Fruit fly (Drosophila melanogaster) whole organism, embryonic: ENCODE measurements around the gene CG46441.

Source experiments
- ATbp ChIP-seq: fragments of 200-800 bp; sonication (Bioruptor generic); optimal IDR thresholded peaks from 2 replicates; lab custom pipeline; 2017; ENCODE audit warnings: missing biosample characterization, mild to moderate bottlenecking, missing genetic modification characterization, missing genetic modification reagents
- Abd-B ChIP-seq: fragments of 200-800 bp; sonication (Bioruptor generic); optimal IDR thresholded peaks from 2 replicates; lab custom pipeline; 2018; ENCODE audit warnings: missing biosample characterization, mild to moderate bottlenecking, missing genetic modification characterization, moderate library complexity
- CG10979 ChIP-seq: fragments of 200-800 bp; sonication (Bioruptor generic); optimal IDR thresholded peaks from 2 replicates; lab custom pipeline; 2018; ENCODE audit warnings: missing biosample characterization, mild to moderate bottlenecking, missing genetic modification characterization, moderate library complexity
- CG11456 ChIP-seq: fragments of 200-800 bp; sonication (Bioruptor generic); IDR thresholded peaks from 3 replicates; pipeline ENCODE4 v1.3.6; 2022; ENCODE audit warnings: missing biosample characterization, missing genetic modification characterization
- CG12299 ChIP-seq: fragments of 200-800 bp; sonication (Bioruptor generic); optimal IDR thresholded peaks from 2 replicates; lab custom pipeline; 2018; ENCODE audit warnings: missing biosample characterization, mild to moderate bottlenecking, missing genetic modification characterization
- CG13123 ChIP-seq: fragments of 200-800 bp; sonication (Bioruptor generic); optimal IDR thresholded peaks from 2 replicates; lab custom pipeline; 2016; ENCODE audit warnings: missing biosample characterization, missing genetic modification characterization
- CG14050 ChIP-seq: fragments of 200-800 bp; sonication (Bioruptor generic); IDR thresholded peaks from 3 replicates; pipeline ENCODE4 v1.3.6; 2022; ENCODE audit warnings: missing biosample characterization, missing genetic modification characterization
- CG14710 ChIP-seq: fragments of 200-800 bp; sonication (Bioruptor generic); optimal IDR thresholded peaks from 3 replicates; lab custom pipeline; 2019; ENCODE audit warnings: missing biosample characterization, mild to moderate bottlenecking, missing genetic modification characterization, moderate library complexity
- CG17612 ChIP-seq: fragments of 200-800 bp; sonication (Bioruptor generic); IDR thresholded peaks from 2 replicates; pipeline ENCODE4 v1.3.6; 2022; ENCODE audit warnings: missing biosample characterization, missing genetic modification characterization
- CG17802 ChIP-seq: fragments of 200-800 bp; sonication (Bioruptor generic); optimal IDR thresholded peaks from 2 replicates; lab custom pipeline; 2018; ENCODE audit warnings: missing biosample characterization, mild to moderate bottlenecking, missing genetic modification characterization, moderate library complexity
- CG17829 ChIP-seq: fragments of 200-800 bp; optimal IDR thresholded peaks from 2 replicates; lab custom pipeline; 2019; ENCODE audit warnings: missing biosample characterization, mild to moderate bottlenecking, missing genetic modification characterization, moderate library complexity
- CG1792 ChIP-seq: fragments of 200-800 bp; sonication (Bioruptor generic); optimal IDR thresholded peaks from 2 replicates; lab custom pipeline; 2016; ENCODE audit warnings: missing biosample characterization, missing genetic modification characterization
- CG30020 ChIP-seq: fragments of 200-800 bp; optimal IDR thresholded peaks from 2 replicates; lab custom pipeline; 2019; ENCODE audit warnings: missing biosample characterization, mild to moderate bottlenecking, missing genetic modification characterization, moderate library complexity
- CG33557 ChIP-seq: fragments of 200-800 bp; sonication (Bioruptor generic); optimal IDR thresholded peaks from 2 replicates; lab custom pipeline; 2019; ENCODE audit warnings: missing biosample characterization, mild to moderate bottlenecking, missing genetic modification characterization, moderate library complexity
- CG34376 ChIP-seq: fragments of 200-800 bp; sonication (Bioruptor generic); optimal IDR thresholded peaks from 2 replicates; lab custom pipeline; 2018; ENCODE audit warnings: missing biosample characterization, mild to moderate bottlenecking, missing genetic modification characterization
- CG4360 ChIP-seq: fragments of 200-800 bp; sonication (Bioruptor generic); IDR thresholded peaks from 2 replicates; pipeline ENCODE4 v1.3.6; 2022; ENCODE audit warnings: missing biosample characterization, missing genetic modification characterization
- CG4617 ChIP-seq: fragments of 200-800 bp; sonication (Bioruptor generic); optimal IDR thresholded peaks from 3 replicates; lab custom pipeline; 2016; ENCODE audit warnings: missing biosample characterization, missing genetic modification characterization, borderline replicate concordance
- CG5953 ChIP-seq: fragments of 200-800 bp; sonication (Bioruptor generic); IDR thresholded peaks from 2 replicates; pipeline ENCODE4 v1.3.6; 2022; ENCODE audit warnings: missing biosample characterization, missing genetic modification characterization
- CG6272 ChIP-seq: fragments of 200-800 bp; sonication (Bioruptor generic); IDR thresholded peaks from 2 replicates; pipeline ENCODE4 v1.3.6; 2022; ENCODE audit warnings: missing biosample characterization, missing genetic modification characterization
- CG7271 ChIP-seq: fragments of 200-800 bp; sonication (Bioruptor generic); optimal IDR thresholded peaks from 2 replicates; lab custom pipeline; 2018; ENCODE audit warnings: missing biosample characterization, mild to moderate bottlenecking, missing genetic modification characterization, moderate library complexity
- CG8290 ChIP-seq, 3 experiments: fragments of 200-800 bp; sonication (Bioruptor generic); optimal IDR thresholded peaks; 2 replicates each; lab custom pipeline; 2016 to 2019; ENCODE audit warnings: missing biosample characterization in 3 of 3, missing genetic modification characterization in 3 of 3, mild to moderate bottlenecking in 2 of 3, moderate library complexity in 1 of 3
- CG8944 ChIP-seq: fragments of 200-800 bp; sonication (Bioruptor generic); optimal IDR thresholded peaks from 3 replicates; lab custom pipeline; 2016; ENCODE audit warnings: missing biosample characterization, missing genetic modification characterization
- Deaf1 ChIP-seq: fragments of 200-800 bp; optimal IDR thresholded peaks from 3 replicates; lab custom pipeline; 2019; ENCODE audit warnings: missing biosample characterization, mild to moderate bottlenecking, missing genetic modification characterization, moderate library complexity
- E2f2 ChIP-seq: fragments of 200-800 bp; sonication (Bioruptor generic); IDR thresholded peaks from 2 replicates; pipeline ENCODE4 v1.3.6; 2022; ENCODE audit warnings: missing biosample characterization, missing genetic modification characterization
- Fer2 ChIP-seq: fragments of 200-800 bp; sonication (Bioruptor generic); optimal IDR thresholded peaks from 2 replicates; lab custom pipeline; 2018; ENCODE audit warnings: missing biosample characterization, mild to moderate bottlenecking, missing genetic modification characterization, moderate library complexity
- GATAe ChIP-seq: fragments of 200-800 bp; sonication (Bioruptor generic); conservative IDR thresholded peaks from 2 replicates; pipeline ENCODE4 v1.3.6; 2022; ENCODE audit warnings: missing biosample characterization, missing genetic modification characterization
- H2.0 ChIP-seq: fragments of 200-800 bp; sonication (Bioruptor generic); IDR thresholded peaks from 2 replicates; pipeline ENCODE4 v1.3.6; 2022; ENCODE audit warnings: missing biosample characterization, missing genetic modification characterization
- Oaz ChIP-seq: fragments of 200-800 bp; sonication (Bioruptor generic); IDR thresholded peaks from 2 replicates; pipeline ENCODE4 v1.3.6; 2022; ENCODE audit warnings: missing biosample characterization, missing genetic modification characterization
- Oli ChIP-seq: fragments of 200-800 bp; sonication (Bioruptor generic); optimal IDR thresholded peaks from 2 replicates; lab custom pipeline; 2018; ENCODE audit warnings: missing biosample characterization, mild to moderate bottlenecking, missing genetic modification characterization, moderate library complexity
- Side ChIP-seq: fragments of 200-800 bp; sonication (Bioruptor generic); optimal IDR thresholded peaks from 2 replicates; lab custom pipeline; 2016; ENCODE audit warnings: missing biosample characterization, missing genetic modification characterization
- Xbp1 ChIP-seq: fragments of 200-800 bp; sonication (Bioruptor generic); optimal IDR thresholded peaks from 3 replicates; lab custom pipeline; 2016; ENCODE audit warnings: missing biosample characterization, mild to moderate bottlenecking, missing genetic modification characterization
- abd-A ChIP-seq: fragments of 200-800 bp; sonication (Bioruptor generic); optimal IDR thresholded peaks from 3 replicates; lab custom pipeline; 2019; ENCODE audit warnings: missing biosample characterization, mild to moderate bottlenecking, missing genetic modification characterization, moderate library complexity
- al ChIP-seq: fragments of 200-800 bp; sonication (Bioruptor generic); IDR thresholded peaks from 2 replicates; pipeline ENCODE4 v1.3.6; 2022; ENCODE audit warnings: missing biosample characterization, missing genetic modification characterization
- bigmax ChIP-seq: fragments of 200-800 bp; sonication (Bioruptor generic); optimal IDR thresholded peaks from 2 replicates; lab custom pipeline; 2018; ENCODE audit warnings: missing biosample characterization, mild to moderate bottlenecking, missing genetic modification characterization
- chm ChIP-seq: fragments of 200-800 bp; sonication (Bioruptor generic); IDR thresholded peaks from 2 replicates; pipeline ENCODE4 v1.3.6; 2022; ENCODE audit warnings: missing biosample characterization, missing genetic modification characterization
- chn ChIP-seq: fragments of 200-800 bp; sonication (Bioruptor generic); optimal IDR thresholded peaks from 2 replicates; lab custom pipeline; 2016; ENCODE audit warnings: missing biosample characterization, missing genetic modification characterization
- da ChIP-seq: fragments of 200-800 bp; sonication (Bioruptor generic); optimal IDR thresholded peaks from 2 replicates; lab custom pipeline; 2016; ENCODE audit warnings: missing biosample characterization, missing genetic modification characterization
- eve ChIP-seq, 2 experiments: fragments of >200 bp; optimal IDR thresholded peaks; 2 replicates each; lab custom pipeline; 2017; ENCODE audit warnings: missing biosample characterization in 2 of 2, missing genetic modification characterization in 2 of 2
- ftz-f1 ChIP-seq: fragments of 200-800 bp; sonication (Bioruptor generic); optimal IDR thresholded peaks from 2 replicates; lab custom pipeline; 2016; ENCODE audit warnings: missing biosample characterization, missing genetic modification characterization
- gem ChIP-seq: fragments of 200-800 bp; sonication (Bioruptor generic); optimal IDR thresholded peaks from 2 replicates; lab custom pipeline; 2019; ENCODE audit warnings: missing biosample characterization, mild to moderate bottlenecking, missing genetic modification characterization, moderate library complexity
- inv ChIP-seq: fragments of 200-800 bp; sonication (Bioruptor generic); IDR thresholded peaks from 2 replicates; pipeline ENCODE4 v1.3.6; 2022; ENCODE audit warnings: missing biosample characterization, missing genetic modification characterization; ENCODE audit not compliant: partially characterized antibody
- org-1 ChIP-seq: fragments of 200-800 bp; sonication (Bioruptor generic); optimal IDR thresholded peaks from 2 replicates; lab custom pipeline; 2017; ENCODE audit warnings: missing biosample characterization, missing genetic modification characterization
- p53 ChIP-seq: fragments of 200-800 bp; sonication (Bioruptor generic); optimal IDR thresholded peaks from 2 replicates; lab custom pipeline; 2016; ENCODE audit warnings: missing biosample characterization, missing genetic modification characterization
- pros ChIP-seq: fragments of 200-800 bp; sonication (Bioruptor generic); optimal IDR thresholded peaks from 3 replicates; lab custom pipeline; 2019; ENCODE audit warnings: missing biosample characterization, mild to moderate bottlenecking, missing genetic modification characterization, moderate library complexity
- run ChIP-seq: fragments of 200-800 bp; sonication (Bioruptor generic); optimal IDR thresholded peaks from 3 replicates; lab custom pipeline; 2018; ENCODE audit warnings: missing biosample characterization, mild to moderate bottlenecking, missing genetic modification characterization
- shn ChIP-seq: fragments of 200-800 bp; sonication (Bioruptor generic); optimal IDR thresholded peaks from 3 replicates; lab custom pipeline; 2016; ENCODE audit warnings: missing biosample characterization, missing genetic modification characterization
- slp2 ChIP-seq: fragments of 200-800 bp; sonication (Bioruptor generic); optimal IDR thresholded peaks from 2 replicates; lab custom pipeline; 2016; ENCODE audit warnings: missing biosample characterization, missing genetic modification characterization
- wdn ChIP-seq: fragments of 200-800 bp; sonication (Bioruptor generic); IDR thresholded peaks from 2 replicates; pipeline ENCODE4 v1.3.6; 2022; ENCODE audit warnings: missing biosample characterization, missing genetic modification characterization
- zen2 ChIP-seq: fragments of 200-800 bp; sonication (Bioruptor generic); IDR thresholded peaks from 3 replicates; pipeline ENCODE4 v1.3.6; 2022; ENCODE audit warnings: missing biosample characterization, missing genetic modification characterization; ENCODE audit not compliant: partially characterized antibody

CG46441 gene

DNA sequence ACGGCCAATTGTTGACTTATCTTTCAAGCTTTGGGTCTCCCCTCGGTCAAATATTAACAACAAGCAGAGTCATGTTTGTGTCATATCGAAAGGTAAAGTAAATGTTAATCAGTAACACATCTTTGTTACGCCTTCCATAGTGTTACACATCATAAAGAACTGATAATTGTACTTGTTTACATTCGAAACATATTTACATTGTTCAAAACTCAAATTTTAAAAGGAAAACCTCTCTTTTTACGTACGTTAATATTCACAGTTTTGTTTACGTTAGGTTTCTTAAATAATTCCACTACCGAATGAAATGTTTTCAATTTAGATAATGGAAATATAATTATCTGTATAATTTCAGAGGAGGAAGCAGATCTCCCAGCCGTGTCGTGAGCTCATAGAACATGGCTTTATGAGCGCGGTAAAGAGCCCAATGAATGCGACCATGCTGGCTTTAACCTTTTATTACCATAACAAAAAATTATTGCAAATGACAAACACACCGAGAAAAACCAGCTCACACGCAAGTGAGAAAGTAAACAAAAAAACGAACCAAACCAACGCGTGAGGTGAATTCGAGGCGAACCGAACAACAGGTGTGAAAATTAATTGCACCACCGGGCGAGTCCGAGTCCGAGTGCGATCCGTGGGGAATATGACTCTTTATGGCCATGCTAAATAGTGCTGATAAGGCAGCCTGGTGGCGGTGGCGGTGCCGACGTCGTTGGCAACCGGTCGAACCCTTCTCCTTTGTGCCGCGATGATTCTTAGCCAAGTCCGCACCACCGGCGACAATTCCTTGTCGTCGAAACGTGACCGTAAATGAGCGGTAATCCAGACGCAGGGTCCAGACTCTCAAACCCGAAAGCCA, 40.7 kb upstream of the CG46441 start (continued):
- no peak for TF ChIP-seq CG4617
- TF ChIP-seq wdn (GFP tag; lab: Robert Waterston, UW), result no peak
- TF ChIP-seq chn (GFP tag; lab: Kevin White, UChicago), result no peak
- no peak for TF ChIP-seq CG17829 (tag; lab: Kevin White, UChicago)
- TF ChIP-seq CG34376 (GFP tag; lab: Kevin White, UChicago), result no peak
- TF ChIP-seq CG1792, result no peak
- TF ChIP-seq org-1 (GFP tag; lab: Kevin White, UChicago), result peak; percentile 33
- TF ChIP-seq CG17802 (tag; lab: Kevin White, UChicago), result no peak
- no peak for TF ChIP-seq H2.0 (GFP tag; lab: Robert Waterston, UW)
- no peak for TF ChIP-seq abd-A (tag; lab: Kevin White, UChicago)
- no peak for TF ChIP-seq CG6272 (GFP tag; lab: Robert Waterston, UW)
- TF ChIP-seq Side (GFP tag; lab: Kevin White, UChicago), result no peak
- TF ChIP-seq CG33557 (GFP tag; lab: Kevin White, UChicago), result peak; percentile 84
- TF ChIP-seq CG10979 (tag; lab: Kevin White, UChicago), result peak; percentile 35
- TF ChIP-seq Xbp1, result no peak
- TF ChIP-seq ftz-f1, result no peak
- TF ChIP-seq CG8290 (GFP tag; optimal IDR thresholded peaks at IDR 0.05; lab: Kevin White, UChicago), result no peak
- peak in 1 of 2 experiments; percentile 39 for TF ChIP-seq CG8290 (tag; optimal IDR thresholded peaks at IDR 0.05; lab: Kevin White, UChicago)
- TF ChIP-seq ATbp (GFP tag; lab: Kevin White, UChicago), result peak; percentile 79
- no peak for TF ChIP-seq da (GFP tag; lab: Kevin White, UChicago)
- no peak for TF ChIP-seq GATAe (GFP tag; lab: Robert Waterston, UW)
- no peak for TF ChIP-seq Oli (tag; lab: Kevin White, UChicago)
- peak in 1 of 2 experiments; percentile 75 for TF ChIP-seq eve (GFP tag; optimal IDR thresholded peaks at IDR 0.05; lab: Kevin White, UChicago)
- no peak for TF ChIP-seq Abd-B (GFP tag; lab: Kevin White, UChicago)
- no peak for TF ChIP-seq CG30020 (tag; lab: Kevin White, UChicago)
- no peak for TF ChIP-seq inv
- peak; percentile 67 for TF ChIP-seq gem (tag; lab: Kevin White, UChicago)
- TF ChIP-seq Fer2 (tag; lab: Kevin White, UChicago), result peak; percentile 18
- no peak for TF ChIP-seq shn (GFP tag; lab: Kevin White, UChicago)
- TF ChIP-seq run (tag; lab: Kevin White, UChicago), result no peak
- no peak for TF ChIP-seq CG14050
- no peak for TF ChIP-seq pros
- peak; percentile 38 for TF ChIP-seq CG13123 (GFP tag; lab: Kevin White, UChicago)
- peak; percentile 67; the same call in 1 of the 2 replicates for TF ChIP-seq chm (GFP tag; lab: Robert Waterston, UW)
- no peak for TF ChIP-seq slp2
- TF ChIP-seq CG12299 (tag; lab: Kevin White, UChicago), result peak; percentile 39
- TF ChIP-seq CG11456 (GFP tag; lab: Robert Waterston, UW), result no peak
- TF ChIP-seq CG8944 (GFP tag; lab: Kevin White, UChicago), result no peak
- TF ChIP-seq CG17612 (GFP tag; lab: Robert Waterston, UW), result no peak
- TF ChIP-seq zen2, result no peak
- no peak for TF ChIP-seq CG4360 (GFP tag; lab: Robert Waterston, UW)
- TF ChIP-seq CG14710 (tag; lab: Kevin White, UChicago), result peak; percentile 63
- peak; percentile 29 for TF ChIP-seq Deaf1 (tag; lab: Kevin White, UChicago)
- no peak for TF ChIP-seq CG7271 (tag; lab: Kevin White, UChicago)
- TF ChIP-seq p53 (GFP tag; lab: Kevin White, UChicago), result no peak
- TF ChIP-seq E2f2, result no peak
- TF ChIP-seq al (GFP tag; lab: Robert Waterston, UW), result no peak
- no peak for TF ChIP-seq CG5953
- no peak for TF ChIP-seq bigmax (GFP tag; lab: Kevin White, UChicago)
- TF ChIP-seq Oaz (GFP tag; lab: Robert Waterston, UW), result no peak
